Worm (Caenorhabditis elegans): ENCODE measurements around the gene Y54G2A.40.

Gene Y54G2A.40

DNA sequence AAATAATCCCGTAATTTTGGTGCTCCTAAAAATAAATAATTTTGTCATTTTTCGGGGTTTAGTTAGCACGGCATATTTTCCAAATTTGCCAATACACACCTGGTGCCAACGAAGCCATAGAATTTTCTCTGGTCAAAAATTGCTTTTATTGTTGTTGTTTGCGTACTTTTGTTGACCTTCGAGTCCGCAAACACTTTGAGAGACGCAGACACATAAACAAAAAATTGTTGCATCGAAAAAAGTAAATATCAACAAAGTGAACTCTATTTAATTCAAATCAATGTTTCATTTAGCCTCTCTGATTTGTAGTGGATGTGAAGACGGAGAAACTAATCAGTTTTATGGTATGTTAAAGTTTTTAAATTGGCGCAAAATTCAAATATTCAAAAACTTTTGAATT is at the start of gene Y54G2A.40:
Gene Y54G2A.40, plus strand, starts transcription at position 213 of the 400 bp plus-strand sequence.
- TF ChIP-seq sup-37 (GFP tag; optimal IDR thresholded peaks at IDR 0.05) (no peak), snu-23 (GFP tag; optimal IDR thresholded peaks at IDR 0.05) (no peak), lsy-2 (tag; optimal IDR thresholded peaks at IDR 0.05) (peak; percentile 32 to 64), sox-4 (tag; optimal IDR thresholded peaks at IDR 0.05) (no peak), lin-35 (GFP tag; optimal IDR thresholded peaks at IDR 0.05) (peak; percentile 29 to 56), ceh-88 (GFP tag; IDR thresholded peaks at IDR 0.05) (no peak), nhr-19 (GFP tag; conservative IDR thresholded peaks at IDR 0.05) (no peak), ceh-8 (GFP tag; optimal IDR thresholded peaks at IDR 0.05) (no peak), efl-1 (optimal IDR thresholded peaks at IDR 0.05) (peak; percentile 58 to 68), efl-1 (GFP tag; optimal IDR thresholded peaks at IDR 0.05 in 1 of 2) (peak; percentile 31 to 56), ztf-11 (tag; optimal IDR thresholded peaks at IDR 0.05) (no peak), swsn-7 (tag; optimal IDR thresholded peaks at IDR 0.05) (no peak), nhr-28 (tag; optimal IDR thresholded peaks at IDR 0.05) (no peak), nhr-76 (tag; optimal IDR thresholded peaks at IDR 0.05) (no peak), nhr-77 (tag; optimal IDR thresholded peaks at IDR 0.05) (no peak), mef-2 (tag; optimal IDR thresholded peaks at IDR 0.05) (no peak), dpl-1 (GFP tag; optimal IDR thresholded peaks at IDR 0.05) (peak; percentile 3 to 70 (median 38)), F16B12.6 (tag; optimal IDR thresholded peaks at IDR 0.05) (peak; percentile 77), lin-15B (tag; optimal IDR thresholded peaks at IDR 0.05) (no peak), ets-5 (GFP tag; IDR thresholded peaks at IDR 0.05) (no peak), Y116A8C.19 (tag; optimal IDR thresholded peaks at IDR 0.05; ENCODE audit: borderline replicate concordance) (no peak), snpc-4 (tag; optimal IDR thresholded peaks at IDR 0.05) (no peak), vab-15 (tag; optimal IDR thresholded peaks at IDR 0.05) (no peak), ces-1 (GFP tag; optimal IDR thresholded peaks at IDR 0.05) (no peak), ceh-82 (tag; optimal IDR thresholded peaks at IDR 0.05) (no peak), nhr-11 (tag; optimal IDR thresholded peaks at IDR 0.05) (no peak), aha-1 (tag; optimal IDR thresholded peaks at IDR 0.05) (no peak), pag-3 (tag; optimal IDR thresholded peaks at IDR 0.05; ENCODE audit: borderline replicate concordance, insufficient read depth) (no peak), fkh-10 (GFP tag; optimal IDR thresholded peaks at IDR 0.05) (no peak), zip-4 (GFP tag; optimal IDR thresholded peaks at IDR 0.05) (no peak), mep-1 (tag; optimal IDR thresholded peaks at IDR 0.05) (peak; percentile 8), fkh-8 (tag; optimal IDR thresholded peaks at IDR 0.05) (no peak), rnt-1 (tag; optimal IDR thresholded peaks at IDR 0.05) (no peak), nhr-85 (tag) (no peak), hlh-17 (GFP tag; optimal IDR thresholded peaks at IDR 0.05; ENCODE audit: borderline replicate concordance) (no peak), unc-62 (GFP tag; optimal IDR thresholded peaks at IDR 0.05) (no peak), efl-3 (GFP tag; optimal IDR thresholded peaks at IDR 0.05) (no peak), jun-1 (tag; optimal IDR thresholded peaks at IDR 0.05) (no peak), elt-2 (tag; optimal IDR thresholded peaks at IDR 0.05) (no peak), alr-1 (tag; optimal IDR thresholded peaks at IDR 0.05; ENCODE audit: borderline replicate concordance) (no peak), unc-98 (GFP tag; IDR thresholded peaks at IDR 0.05) (no peak), C04F5.9 (tag; optimal IDR thresholded peaks at IDR 0.05) (no peak), tlp-1 (tag; optimal IDR thresholded peaks at IDR 0.05) (no peak), nhr-71 (tag; optimal IDR thresholded peaks at IDR 0.05) (no peak), irx-1 (tag; optimal IDR thresholded peaks at IDR 0.05) (no peak), elt-3 (tag; optimal IDR thresholded peaks at IDR 0.05) (no peak), xbp-1 (tag; optimal IDR thresholded peaks at IDR 0.05) (no peak), fos-1 (tag; optimal IDR thresholded peaks at IDR 0.05) (no peak)
